Worm (Caenorhabditis elegans) whole organism, midembryonic: Measurements from ENCODE around the gene irld-49.

Source experiments
- T22C8.4 ChIP-seq: fragments of 200-800 bp; sonication (Bioruptor generic); IDR thresholded peaks from 2 replicates; pipeline ENCODE4 v1.3.6; 2022; ENCODE audit warnings: missing genetic modification characterization, missing compliant biosample characterization
- cog-1 ChIP-seq: sonication (generic microtip); optimal IDR thresholded peaks from 2 replicates; lab custom pipeline; 2016; ENCODE audit warnings: missing genetic modification characterization, missing compliant biosample characterization
- flt-1 ChIP-seq: fragments of 200-800 bp; sonication (Bioruptor generic); IDR thresholded peaks from 2 replicates; pipeline ENCODE4 v1.3.6; 2022; ENCODE audit warnings: missing genetic modification characterization, missing compliant biosample characterization
- klf-2 ChIP-seq: fragments of 200-800 bp; sonication (Bioruptor generic); conservative IDR thresholded peaks from 2 replicates; pipeline ENCODE4 v1.3.6; 2022; ENCODE audit warnings: missing genetic modification reagents, missing genetic modification characterization, missing compliant biosample characterization
- med-1 ChIP-seq: sonication (generic microtip); optimal IDR thresholded peaks from 2 replicates; lab custom pipeline; 2017; ENCODE audit warnings: missing genetic modification characterization, mild to moderate bottlenecking, missing compliant biosample characterization, antibody characterized with exemption, missing genetic modification reagents; ENCODE audit not compliant: insufficient read depth
- ref-1 ChIP-seq: fragments of 200-800 bp; sonication (Bioruptor generic); conservative IDR thresholded peaks from 2 replicates; pipeline ENCODE4 v1.3.6; 2022; ENCODE audit warnings: missing genetic modification reagents, missing genetic modification characterization, missing compliant biosample characterization
- tab-1 ChIP-seq: fragments of 200-800 bp; sonication (Bioruptor generic); IDR thresholded peaks from 2 replicates; pipeline ENCODE4 v1.3.6; 2022; ENCODE audit warnings: missing genetic modification characterization, missing compliant biosample characterization
- ztf-29 ChIP-seq: fragments of 200-800 bp; sonication (Bioruptor generic); IDR thresholded peaks from 2 replicates; pipeline ENCODE4 v1.3.6; 2022; ENCODE audit warnings: missing genetic modification reagents, missing genetic modification characterization, missing compliant biosample characterization

DNA sequence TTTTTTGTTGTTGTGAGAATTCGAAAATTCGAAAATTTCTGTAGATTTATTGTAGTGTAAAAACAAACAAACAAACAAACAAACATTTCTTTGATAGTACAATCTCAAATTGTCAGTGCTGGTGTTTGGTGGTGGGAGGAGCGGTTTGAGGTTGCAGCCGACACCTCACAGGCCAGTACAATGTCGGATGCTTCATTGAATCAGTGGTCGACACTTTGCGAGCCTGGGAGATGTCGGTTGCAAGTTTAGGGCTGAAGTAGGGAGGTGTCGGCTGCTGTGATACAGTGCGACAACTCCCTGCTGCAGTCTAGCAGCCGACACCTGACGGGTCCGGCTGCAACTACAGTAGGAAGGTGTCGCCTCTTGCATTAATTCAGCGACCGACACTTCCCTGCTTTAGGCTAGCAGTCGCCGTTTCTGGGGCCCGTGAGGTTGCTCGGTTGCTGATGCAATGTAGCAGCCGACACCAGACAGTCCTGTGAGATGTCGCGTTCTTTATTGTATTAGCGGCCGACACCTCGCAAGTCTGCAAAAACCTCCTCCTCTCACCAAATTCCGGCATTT, 42.0 kb downstream of the irld-49 start:
- TF ChIP-seq T22C8.4 (no peak), flt-1 (GFP tag; lab: Robert Waterston, UW) (no peak), klf-2 (GFP tag; lab: Robert Waterston, UW) (no peak), ref-1 (no peak), ztf-29 (GFP tag; lab: Robert Waterston, UW) (no peak), cog-1 (no peak), tab-1 (GFP tag; lab: Robert Waterston, UW) (no peak), med-1 (GFP tag; lab: Kevin White, UChicago) (no peak)
